Fruit fly (Drosophila melanogaster) S2 (cell line): ENCODE data around the gene CG14892.

ENCODE experiments used
- CG8478 ChIP-seq: fragments of >200 bp; optimal IDR thresholded peaks from 2 replicates; lab custom pipeline; 2018
- CTCF ChIP-seq, 2 experiments: fragments of >200 bp; optimal IDR thresholded peaks; 2 replicates each; lab custom pipeline; 2018

DNA sequence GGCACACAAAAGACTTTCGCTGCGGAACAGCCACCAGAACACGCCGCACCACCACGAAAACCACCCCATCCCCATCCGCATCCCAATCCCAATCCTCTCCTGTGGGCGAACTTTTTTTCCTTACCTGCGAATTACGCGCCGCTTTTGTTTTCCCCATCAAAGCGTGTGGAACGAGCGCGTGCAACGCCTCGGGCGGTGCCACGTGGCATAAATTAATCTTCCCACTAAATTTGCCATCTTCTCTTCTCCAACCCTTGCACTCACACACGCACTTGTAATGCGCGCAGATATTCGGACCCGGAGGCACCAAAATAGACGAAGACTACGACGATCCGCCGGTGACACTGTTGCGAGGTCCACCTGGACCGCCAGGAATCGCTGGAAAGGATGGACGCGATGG lies 29.4 kb upstream of the CG14892 start:
- TF ChIP-seq CTCF (optimal IDR thresholded peaks at IDR 0.05; lab: Kevin White, UChicago) = no peak
- no peak for TF ChIP-seq CG8478 (lab: Kevin White, UChicago)
